Worm (Caenorhabditis elegans) whole organism, mixed stage, embryonic: Measurements from ENCODE around the gene F23A7.8.
"Not testable (repeated sequence)": the region's sequence is repeated elsewhere in the genome, so short reads cannot be mapped to it uniquely, and the experiment has no call there.

ENCODE experiments used
- M03D4.4 ChIP-seq: sonication (generic microtip); optimal IDR thresholded peaks from 2 replicates; lab custom pipeline; 2017; ENCODE audit warnings: mild to moderate bottlenecking, missing genetic modification characterization, missing compliant biosample characterization
- bed-3 ChIP-seq: fragments of 200-800 bp; sonication (Bioruptor generic); optimal IDR thresholded peaks from 3 replicates; lab custom pipeline; 2018; ENCODE audit warnings: mild to moderate bottlenecking, missing genetic modification characterization, moderate library complexity, missing compliant biosample characterization
- blmp-1 ChIP-seq: fragments of 150-350 bp; optimal IDR thresholded peaks from 2 replicates; lab custom pipeline; 2014; ENCODE audit warnings: missing biosample characterization, missing genetic modification characterization
- ceh-39 ChIP-seq: fragments of 150-350 bp; optimal IDR thresholded peaks from 2 replicates; lab custom pipeline; 2014; ENCODE audit warnings: missing biosample characterization, missing genetic modification characterization
- ceh-83 ChIP-seq: fragments of 200-800 bp; sonication (Bioruptor generic); optimal IDR thresholded peaks from 2 replicates; lab custom pipeline; 2018; ENCODE audit warnings: mild to moderate bottlenecking, missing genetic modification characterization, missing compliant biosample characterization
- ces-1 ChIP-seq: fragments of 150-350 bp; optimal IDR thresholded peaks from 2 replicates; lab custom pipeline; 2014; ENCODE audit warnings: missing biosample characterization, missing genetic modification reagents, missing genetic modification characterization
- cnd-1 ChIP-seq: fragments of 200-800 bp; sonication (Bioruptor generic); optimal IDR thresholded peaks from 2 replicates; lab custom pipeline; 2018; ENCODE audit warnings: mild to moderate bottlenecking, missing genetic modification characterization, missing compliant biosample characterization
- drap-1 ChIP-seq: fragments of 200-800 bp; sonication (Bioruptor generic); optimal IDR thresholded peaks from 3 replicates; lab custom pipeline; 2018; ENCODE audit warnings: mild to moderate bottlenecking, missing genetic modification characterization, missing compliant biosample characterization
- elt-3 ChIP-seq: fragments of 150-350 bp; optimal IDR thresholded peaks from 2 replicates; lab custom pipeline; 2014; ENCODE audit warnings: missing biosample characterization, missing genetic modification characterization
- flh-1 ChIP-seq: fragments of 200-800 bp; sonication (Bioruptor generic); optimal IDR thresholded peaks from 2 replicates; lab custom pipeline; 2018; ENCODE audit warnings: mild to moderate bottlenecking, missing genetic modification characterization, moderate library complexity, missing compliant biosample characterization
- ham-2 ChIP-seq: fragments of 200-800 bp; sonication (Bioruptor generic); optimal IDR thresholded peaks from 2 replicates; lab custom pipeline; 2018; ENCODE audit warnings: mild to moderate bottlenecking, missing genetic modification characterization, missing compliant biosample characterization
- hlh-1 ChIP-seq: fragments of 150-350 bp; optimal IDR thresholded peaks from 2 replicates; lab custom pipeline; 2014; ENCODE audit warnings: missing biosample characterization, missing genetic modification reagents, missing genetic modification characterization
- lin-13 ChIP-seq: fragments of 150-350 bp; optimal IDR thresholded peaks from 2 replicates; lab custom pipeline; 2014; ENCODE audit warnings: missing biosample characterization, missing genetic modification characterization
- lin-32 ChIP-seq: fragments of 200-800 bp; sonication (Bioruptor generic); optimal IDR thresholded peaks from 2 replicates; lab custom pipeline; 2018; ENCODE audit warnings: mild to moderate bottlenecking, missing genetic modification characterization, missing compliant biosample characterization
- mab-5 ChIP-seq: fragments of 150-350 bp; optimal IDR thresholded peaks from 2 replicates; lab custom pipeline; 2014; ENCODE audit warnings: missing biosample characterization, missing genetic modification characterization
- mep-1 ChIP-seq: fragments of 150-350 bp; optimal IDR thresholded peaks from 2 replicates; lab custom pipeline; 2017; ENCODE audit warnings: missing biosample characterization, missing genetic modification reagents, missing genetic modification characterization, inconsistent platforms
- mls-2 ChIP-seq: sonication (generic microtip); optimal IDR thresholded peaks from 2 replicates; lab custom pipeline; 2016; ENCODE audit warnings: mild to moderate bottlenecking, missing genetic modification characterization, moderate library complexity, missing compliant biosample characterization
- nhr-12 ChIP-seq: fragments of 150-350 bp; optimal IDR thresholded peaks from 2 replicates; lab custom pipeline; 2014; ENCODE audit warnings: missing biosample characterization, missing genetic modification characterization
- nhr-2 ChIP-seq: fragments of 150-350 bp; optimal IDR thresholded peaks from 2 replicates; lab custom pipeline; 2014; ENCODE audit warnings: missing biosample characterization, missing genetic modification characterization
- nhr-237 ChIP-seq: fragments of 150-350 bp; optimal IDR thresholded peaks from 2 replicates; lab custom pipeline; 2014; ENCODE audit warnings: missing biosample characterization, missing genetic modification characterization
- nhr-28 ChIP-seq: fragments of 150-350 bp; optimal IDR thresholded peaks from 2 replicates; lab custom pipeline; 2014; ENCODE audit warnings: missing biosample characterization, missing genetic modification characterization
- nhr-76 ChIP-seq: sonication (generic microtip); optimal IDR thresholded peaks from 2 replicates; lab custom pipeline; 2017; ENCODE audit warnings: missing biosample characterization, missing genetic modification characterization
- pha-4 ChIP-seq: fragments of 150-350 bp; optimal IDR thresholded peaks from 2 replicates; lab custom pipeline; 2018; ENCODE audit warnings: missing biosample characterization, missing genetic modification reagents, missing genetic modification characterization
- sem-2 ChIP-seq: fragments of 200-800 bp; sonication (Bioruptor generic); optimal IDR thresholded peaks from 2 replicates; lab custom pipeline; 2018; ENCODE audit warnings: mild to moderate bottlenecking, missing genetic modification characterization, missing compliant biosample characterization
- snpc-4 ChIP-seq: fragments of 150-350 bp; optimal IDR thresholded peaks from 2 replicates; lab custom pipeline; 2014; ENCODE audit warnings: missing biosample characterization, missing genetic modification characterization
- sptf-1 ChIP-seq: sonication (generic microtip); optimal IDR thresholded peaks from 2 replicates; lab custom pipeline; 2017; ENCODE audit warnings: mild to moderate bottlenecking, missing genetic modification characterization, moderate library complexity, missing compliant biosample characterization
- tbx-8 ChIP-seq: fragments of 200-800 bp; sonication (Bioruptor generic); optimal IDR thresholded peaks from 2 replicates; lab custom pipeline; 2018; ENCODE audit warnings: mild to moderate bottlenecking, missing genetic modification characterization, moderate library complexity, missing compliant biosample characterization
- unc-120 ChIP-seq: sonication (generic microtip); optimal IDR thresholded peaks from 2 replicates; lab custom pipeline; 2017; ENCODE audit warnings: missing genetic modification characterization, missing compliant biosample characterization; ENCODE audit not compliant: poor library complexity, severe bottlenecking
- unc-39 ChIP-seq: fragments of 150-350 bp; optimal IDR thresholded peaks from 2 replicates; lab custom pipeline; 2014; ENCODE audit warnings: missing biosample characterization, missing genetic modification characterization
- unc-62 ChIP-seq: fragments of 150-350 bp; optimal IDR thresholded peaks from 2 replicates; lab custom pipeline; 2014; ENCODE audit warnings: missing biosample characterization, missing genetic modification reagents, missing genetic modification characterization
- zip-8 ChIP-seq: fragments of 150-350 bp; optimal IDR thresholded peaks from 2 replicates; lab custom pipeline; 2014; ENCODE audit warnings: missing biosample characterization, missing genetic modification characterization

The F23A7.8 gene

ce11 chrX:16213073-16213472 is at the start of gene F23A7.8:
TSS of gene F23A7.8 (plus strand) at chrX:16213373.
- not testable (repeated sequence) for TF ChIP-seq mep-1, mab-5, nhr-237 (tag; lab: Kevin White, UChicago)

- TF ChIP-seq bed-3 = no peak
- TF ChIP-seq ceh-39 (tag; lab: Kevin White, UChicago) = no peak
- no peak for TF ChIP-seq hlh-1 (tag; lab: Kevin White, UChicago)
- no peak for TF ChIP-seq mep-1 (tag; lab: Kevin White, UChicago)
- TF ChIP-seq tbx-8 (GFP tag; lab: Kevin White, UChicago) = no peak
- no peak for TF ChIP-seq sptf-1 (tag; lab: Kevin White, UChicago)
- no peak for TF ChIP-seq unc-39
- TF ChIP-seq ces-1 = no peak
- TF ChIP-seq unc-120 (tag; lab: Kevin White, UChicago) = no peak
- TF ChIP-seq flh-1 (GFP tag; lab: Kevin White, UChicago) = no peak
- no peak for TF ChIP-seq lin-13 (tag; lab: Kevin White, UChicago)
- no peak for TF ChIP-seq M03D4.4 (tag; lab: Kevin White, UChicago)
- no peak for TF ChIP-seq nhr-12
Observed at ce11 chrX:16163402-16163801, 49.8 kb upstream of the F23A7.8 start, which contains the start of gene F09C8.1. TSS of gene F09C8.1 (minus strand) at chrX:16163524.

- TF ChIP-seq cnd-1 (tag; lab: Kevin White, UChicago) = no peak
Observed at ce11 chrX:16166484-16166883, 46.7 kb upstream of the F23A7.8 start.

- TF ChIP-seq flh-1 (GFP tag; lab: Kevin White, UChicago) (no peak), elt-3 (tag; lab: Kevin White, UChicago) (no peak), lin-32 (GFP tag; lab: Kevin White, UChicago) (no peak), tbx-8 (GFP tag; lab: Kevin White, UChicago) (no peak), nhr-76 (tag; lab: Kevin White, UChicago) (no peak), sptf-1 (tag; lab: Kevin White, UChicago) (no peak), nhr-237 (tag; lab: Kevin White, UChicago) (no peak), M03D4.4 (tag; lab: Kevin White, UChicago) (no peak), pha-4 (tag; lab: Kevin White, UChicago) (no peak), mls-2 (tag; lab: Kevin White, UChicago) (no peak), lin-13 (tag; lab: Kevin White, UChicago) (no peak), zip-8 (no peak)
Observed at ce11 chrX:16166994-16167393, 46.2 kb upstream of the F23A7.8 start.

ce11 chrX:16172863-16173262 is 40.3 kb upstream of the F23A7.8 start:
- TF ChIP-seq nhr-76 (tag; lab: Kevin White, UChicago) = no peak
- no peak for TF ChIP-seq lin-13 (tag; lab: Kevin White, UChicago)
- no peak for TF ChIP-seq sem-2
- TF ChIP-seq unc-62 (GFP tag; lab: Kevin White, UChicago) = no peak
- TF ChIP-seq nhr-12 = no peak
- TF ChIP-seq sptf-1 (tag; lab: Kevin White, UChicago) = no peak
- TF ChIP-seq pha-4 (tag; lab: Kevin White, UChicago) = no peak
- no peak for TF ChIP-seq ham-2 (GFP tag; lab: Kevin White, UChicago)
- TF ChIP-seq blmp-1 (tag; lab: Kevin White, UChicago) = no peak
- no peak for TF ChIP-seq mab-5 (tag; lab: Kevin White, UChicago)
- no peak for TF ChIP-seq drap-1 (GFP tag; lab: Kevin White, UChicago)
- no peak for TF ChIP-seq unc-39
- TF ChIP-seq nhr-2 = no peak
- TF ChIP-seq nhr-28 (tag; lab: Kevin White, UChicago) = no peak
- no peak for TF ChIP-seq ceh-83 (GFP tag; lab: Kevin White, UChicago)
- TF ChIP-seq snpc-4 = no peak
- TF ChIP-seq hlh-1 (tag; lab: Kevin White, UChicago) = no peak
- TF ChIP-seq ceh-39 (tag; lab: Kevin White, UChicago) = no peak
- TF ChIP-seq elt-3 (tag; lab: Kevin White, UChicago) = no peak
- TF ChIP-seq, all 35 proteins: peak for 0
